Worm (Caenorhabditis elegans) whole organism, L3 larva: ENCODE results near the gene F36H1.11.

ENCODE experiments used
- R02D3.7 ChIP-seq: fragments of 150-350 bp; optimal IDR thresholded peaks from 2 replicates; lab custom pipeline; 2014; ENCODE audit warnings: missing biosample characterization, missing genetic modification characterization
- aly-2 ChIP-seq: fragments of 150-350 bp; optimal IDR thresholded peaks from 2 replicates; lab custom pipeline; 2014; ENCODE audit warnings: missing biosample characterization, missing genetic modification characterization
- ceh-16 ChIP-seq: sonication (generic microtip); optimal IDR thresholded peaks from 2 replicates; lab custom pipeline; 2017; ENCODE audit warnings: missing biosample characterization, missing genetic modification characterization
- ceh-28 ChIP-seq: fragments of 150-350 bp; optimal IDR thresholded peaks from 2 replicates; lab custom pipeline; 2014; ENCODE audit warnings: missing biosample characterization, missing genetic modification reagents, missing genetic modification characterization
- daf-12 ChIP-seq: fragments of 150-350 bp; optimal IDR thresholded peaks from 2 replicates; lab custom pipeline; 2014; ENCODE audit warnings: missing biosample characterization, missing genetic modification reagents, missing genetic modification characterization
- egl-27 ChIP-seq: sonication (generic microtip); optimal IDR thresholded peaks from 4 replicates; lab custom pipeline; 2017; ENCODE audit warnings: missing biosample characterization, missing genetic modification reagents, missing genetic modification characterization
- elt-2 ChIP-seq: sonication (generic microtip); optimal IDR thresholded peaks from 2 replicates; lab custom pipeline; 2016; ENCODE audit warnings: missing genetic modification reagents, mild to moderate bottlenecking, missing genetic modification characterization, missing compliant biosample characterization
- elt-3 ChIP-seq, 3 experiments: fragments of 150-350 bp in 1 of 3; sonication (generic microtip) in 2 of 3; optimal IDR thresholded peaks; 2 replicates in 2 of 3; 4 replicates in 1 of 3; lab custom pipeline; 2014 to 2017; ENCODE audit warnings: missing biosample characterization in 3 of 3, missing genetic modification characterization in 3 of 3
- eor-1 ChIP-seq, 2 experiments: fragments of 150-350 bp; optimal IDR thresholded peaks; 2 replicates each; lab custom pipeline; 2014 to 2018; ENCODE audit warnings: missing biosample characterization in 2 of 2, missing genetic modification characterization in 2 of 2
- fkh-2 ChIP-seq: fragments of 150-350 bp; optimal IDR thresholded peaks from 2 replicates; lab custom pipeline; 2014; ENCODE audit warnings: missing biosample characterization, missing genetic modification reagents, missing genetic modification characterization
- fos-1 ChIP-seq: fragments of 150-350 bp; optimal IDR thresholded peaks from 2 replicates; lab custom pipeline; 2014; ENCODE audit warnings: missing biosample characterization, missing genetic modification characterization
- hmg-11 ChIP-seq: sonication (generic microtip); optimal IDR thresholded peaks from 2 replicates; lab custom pipeline; 2016; ENCODE audit warnings: missing genetic modification characterization, missing compliant biosample characterization
- lin-15B ChIP-seq: fragments of 150-350 bp; optimal IDR thresholded peaks from 2 replicates; lab custom pipeline; 2014; ENCODE audit warnings: missing biosample characterization, missing genetic modification characterization
- mdl-1 ChIP-seq: fragments of 150-350 bp; optimal IDR thresholded peaks from 2 replicates; lab custom pipeline; 2014; ENCODE audit warnings: missing biosample characterization, missing genetic modification characterization
- nfya-1 ChIP-seq: sonication (generic microtip); optimal IDR thresholded peaks from 2 replicates; lab custom pipeline; 2017; ENCODE audit warnings: missing genetic modification characterization, mild to moderate bottlenecking, missing compliant biosample characterization, antibody characterized with exemption, moderate library complexity; ENCODE audit not compliant: insufficient read depth
- nhr-11 ChIP-seq: fragments of 150-350 bp; optimal IDR thresholded peaks from 2 replicates; lab custom pipeline; 2014; ENCODE audit warnings: missing biosample characterization, missing genetic modification characterization
- nhr-12 ChIP-seq: fragments of 150-350 bp; optimal IDR thresholded peaks from 2 replicates; lab custom pipeline; 2014; ENCODE audit warnings: missing biosample characterization, missing genetic modification characterization
- nhr-23 ChIP-seq: fragments of 150-350 bp; optimal IDR thresholded peaks from 2 replicates; lab custom pipeline; 2014; ENCODE audit warnings: missing biosample characterization, missing genetic modification reagents, missing genetic modification characterization
- nhr-237 ChIP-seq: fragments of 150-350 bp; optimal IDR thresholded peaks from 2 replicates; lab custom pipeline; 2014; ENCODE audit warnings: missing biosample characterization, missing genetic modification characterization
- nhr-25 ChIP-seq: sonication (generic microtip); optimal IDR thresholded peaks from 2 replicates; lab custom pipeline; 2017; ENCODE audit warnings: missing biosample characterization, missing genetic modification characterization
- nhr-28 ChIP-seq: fragments of 150-350 bp; optimal IDR thresholded peaks from 2 replicates; lab custom pipeline; 2014; ENCODE audit warnings: missing biosample characterization, missing genetic modification characterization
- nhr-43 ChIP-seq: sonication (generic microtip); optimal IDR thresholded peaks from 2 replicates; lab custom pipeline; 2016; ENCODE audit warnings: mild to moderate bottlenecking, missing genetic modification characterization, missing compliant biosample characterization; ENCODE audit not compliant: poor library complexity, severe bottlenecking
- nhr-67 ChIP-seq: fragments of 150-350 bp; optimal IDR thresholded peaks from 2 replicates; lab custom pipeline; 2014; ENCODE audit warnings: missing biosample characterization, missing genetic modification characterization
- nhr-77 ChIP-seq: fragments of 150-350 bp; optimal IDR thresholded peaks from 2 replicates; lab custom pipeline; 2014; ENCODE audit warnings: missing biosample characterization, missing genetic modification characterization
- pha-4 ChIP-seq: fragments of 150-350 bp; optimal IDR thresholded peaks from 2 replicates; lab custom pipeline; 2014; ENCODE audit warnings: missing biosample characterization, missing genetic modification reagents, missing genetic modification characterization
- pqm-1 ChIP-seq: fragments of 150-350 bp; optimal IDR thresholded peaks from 2 replicates; lab custom pipeline; 2017; ENCODE audit warnings: missing biosample characterization, missing genetic modification characterization, inconsistent platforms
- sea-2 ChIP-seq: fragments of 150-350 bp; sonication (generic microtip); optimal IDR thresholded peaks from 4 replicates; lab custom pipeline; 2014; ENCODE audit warnings: missing biosample characterization, missing genetic modification reagents, missing genetic modification characterization
- snpc-4 ChIP-seq: fragments of 150-350 bp; optimal IDR thresholded peaks from 2 replicates; lab custom pipeline; 2014; ENCODE audit warnings: missing biosample characterization, missing genetic modification characterization
- tbx-2 ChIP-seq: sonication (generic microtip); optimal IDR thresholded peaks from 2 replicates; lab custom pipeline; 2016; ENCODE audit warnings: mild to moderate bottlenecking, missing genetic modification characterization, missing compliant biosample characterization
- unc-39 ChIP-seq: sonication (generic microtip); optimal IDR thresholded peaks from 4 replicates; lab custom pipeline; 2017; ENCODE audit warnings: missing biosample characterization, missing genetic modification characterization
- ztf-11 ChIP-seq: fragments of 150-350 bp; optimal IDR thresholded peaks from 2 replicates; lab custom pipeline; 2014; ENCODE audit warnings: missing biosample characterization, missing genetic modification characterization
- ztf-4 ChIP-seq: fragments of 150-350 bp; optimal IDR thresholded peaks from 2 replicates; lab custom pipeline; 2014; ENCODE audit warnings: missing biosample characterization, missing genetic modification characterization

F36H1.11 gene

DNA sequence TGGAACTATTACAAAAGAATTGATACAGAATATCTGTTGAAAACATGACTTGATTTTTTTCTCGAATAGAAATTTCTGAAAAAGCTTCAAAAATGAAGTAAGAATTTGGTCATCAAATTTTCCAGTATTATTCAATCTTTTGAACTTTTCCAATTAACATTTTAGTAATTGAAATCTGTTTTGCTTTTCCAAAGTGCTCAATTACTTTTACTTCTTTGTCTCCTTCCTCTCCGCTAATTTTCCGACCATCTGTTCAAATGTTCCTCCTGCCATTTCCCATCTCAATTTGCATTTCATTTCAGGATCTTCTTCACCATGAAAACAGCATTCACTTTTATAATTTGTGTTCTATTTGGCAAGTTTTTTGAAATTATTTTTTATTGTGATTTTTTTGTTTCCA lies at the start of gene F36H1.11:
F36H1.11 (plus strand) TSS at position 301 of the 400 bp plus-strand sequence.
- TF ChIP-seq elt-2 (tag; lab: Kevin White, UChicago) = no peak
- TF ChIP-seq nhr-12 (tag; lab: Kevin White, UChicago) = no peak
- no peak for TF ChIP-seq fos-1
- no peak for TF ChIP-seq ztf-4 (tag; lab: Kevin White, UChicago)

- TF ChIP-seq hmg-11 = no peak
- TF ChIP-seq pqm-1 (tag; lab: Kevin White, UChicago) = no peak
- TF ChIP-seq ceh-16 (tag; lab: Kevin White, UChicago) = no peak
- no peak for TF ChIP-seq nhr-23 (tag; lab: Kevin White, UChicago)
- TF ChIP-seq snpc-4 = no peak
- TF ChIP-seq aly-2 = no peak
- TF ChIP-seq mdl-1 (tag; lab: Kevin White, UChicago) = no peak
- TF ChIP-seq elt-2 (tag; lab: Kevin White, UChicago) = no peak
- TF ChIP-seq tbx-2 (tag; lab: Kevin White, UChicago) = no peak
- no peak for TF ChIP-seq eor-1 (tag; optimal IDR thresholded peaks at IDR 0.05; lab: Kevin White, UChicago)
- TF ChIP-seq fos-1 = no peak
- no peak for TF ChIP-seq nhr-43 (tag; lab: Kevin White, UChicago)
- TF ChIP-seq elt-3 (tag; optimal IDR thresholded peaks at IDR 0.05; lab: Kevin White, UChicago) = no peak
- TF ChIP-seq ztf-4 (tag; lab: Kevin White, UChicago) = no peak
- no peak for TF ChIP-seq daf-12 (tag; lab: Kevin White, UChicago)
- no peak for TF ChIP-seq lin-15B (tag; lab: Kevin White, UChicago)
- TF ChIP-seq, all 47 proteins: peak for 0
Observed at ce11 chrIV:11001614-11002013, 47.4 kb upstream of the F36H1.11 start, which contains the start of gene F13H10.9. Gene F13H10.9, plus strand, starts transcription at chrIV:11001914.

DNA sequence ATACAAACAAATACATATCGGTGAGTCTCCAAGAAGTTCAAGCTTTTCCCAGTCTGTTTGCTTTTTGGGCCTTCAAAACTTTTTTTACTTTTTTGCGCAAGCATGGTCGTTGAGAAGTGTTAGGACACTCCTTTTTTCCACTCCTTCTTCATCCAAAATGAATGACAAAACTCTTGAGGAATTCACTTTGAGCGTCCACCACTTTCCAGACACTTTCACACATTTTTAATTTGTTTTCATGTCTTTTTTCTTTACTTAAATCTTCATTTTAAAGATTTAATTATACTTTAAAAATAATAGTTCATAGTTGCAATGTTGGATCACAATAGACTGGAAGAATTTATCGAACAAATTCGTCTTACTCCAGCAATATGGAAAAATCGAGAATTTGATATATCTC lies 44.7 kb upstream of the F36H1.11 start, which contains the start of gene F13H10.1:
F13H10.1 (plus strand) TSS at position 301 of the 400 bp plus-strand sequence.
- TF ChIP-seq sea-2 (GFP tag; lab: Kevin White, UChicago) (no peak), nhr-11 (tag; lab: Kevin White, UChicago) (no peak), nhr-25 (tag; lab: Kevin White, UChicago) (no peak), eor-1 (tag; optimal IDR thresholded peaks at IDR 0.05; lab: Kevin White, UChicago) (no peak), nhr-28 (tag; lab: Kevin White, UChicago) (no peak), elt-2 (tag; lab: Kevin White, UChicago) (no peak), nhr-67 (no peak), fos-1 (no peak), ceh-28 (tag; lab: Kevin White, UChicago) (no peak), pqm-1 (tag; lab: Kevin White, UChicago) (no peak), ceh-16 (tag; lab: Kevin White, UChicago) (no peak), nhr-77 (tag; lab: Kevin White, UChicago) (no peak), R02D3.7 (tag; lab: Kevin White, UChicago) (no peak), nhr-23 (tag; lab: Kevin White, UChicago) (no peak), nhr-237 (tag; lab: Kevin White, UChicago) (no peak), daf-12 (tag; lab: Kevin White, UChicago) (no peak), pha-4 (tag; lab: Kevin White, UChicago) (no peak), aly-2 (no peak), nfya-1 (tag; lab: Kevin White, UChicago) (no peak), fkh-2 (no peak)

- TF ChIP-seq nhr-11 (tag; lab: Kevin White, UChicago) (peak; percentile 40), mdl-1 (tag; lab: Kevin White, UChicago) (no peak)
Observed at ce11 chrIV:11006383-11006782, 42.6 kb upstream of the F36H1.11 start.

DNA sequence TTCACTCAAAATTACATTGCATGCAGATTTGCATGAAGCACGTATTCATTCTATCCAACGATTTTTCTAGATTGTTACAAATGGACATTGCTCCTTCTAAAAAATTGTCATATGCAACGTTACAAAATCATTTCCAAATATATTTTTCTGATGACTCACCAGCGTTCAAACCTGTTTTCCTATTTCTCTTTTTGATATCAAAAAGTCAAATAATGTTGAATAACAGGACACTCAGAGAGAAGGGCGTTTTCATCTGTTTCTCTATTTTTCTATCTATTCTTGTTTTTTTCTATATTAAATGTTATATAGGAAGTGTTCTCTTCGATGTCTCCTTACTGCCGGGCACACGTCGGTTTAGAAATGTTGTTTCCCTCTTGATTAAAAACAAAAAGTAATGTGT lies 42.1 kb upstream of the F36H1.11 start:
- TF ChIP-seq egl-27 (tag; lab: Kevin White, UChicago) (no peak), elt-2 (tag; lab: Kevin White, UChicago) (no peak), elt-3 (tag; optimal IDR thresholded peaks at IDR 0.05; lab: Kevin White, UChicago) (no peak), tbx-2 (tag; lab: Kevin White, UChicago) (no peak), ztf-11 (tag; lab: Kevin White, UChicago) (no peak), unc-39 (no peak)
